Worm (Caenorhabditis elegans): ENCODE data around the gene Y54G11A.9.
"Not testable (repeated sequence)": the region's sequence is repeated elsewhere in the genome, so short reads cannot be mapped to it uniquely, and the experiment has no call there.

Y54G11A.9 gene

DNA sequence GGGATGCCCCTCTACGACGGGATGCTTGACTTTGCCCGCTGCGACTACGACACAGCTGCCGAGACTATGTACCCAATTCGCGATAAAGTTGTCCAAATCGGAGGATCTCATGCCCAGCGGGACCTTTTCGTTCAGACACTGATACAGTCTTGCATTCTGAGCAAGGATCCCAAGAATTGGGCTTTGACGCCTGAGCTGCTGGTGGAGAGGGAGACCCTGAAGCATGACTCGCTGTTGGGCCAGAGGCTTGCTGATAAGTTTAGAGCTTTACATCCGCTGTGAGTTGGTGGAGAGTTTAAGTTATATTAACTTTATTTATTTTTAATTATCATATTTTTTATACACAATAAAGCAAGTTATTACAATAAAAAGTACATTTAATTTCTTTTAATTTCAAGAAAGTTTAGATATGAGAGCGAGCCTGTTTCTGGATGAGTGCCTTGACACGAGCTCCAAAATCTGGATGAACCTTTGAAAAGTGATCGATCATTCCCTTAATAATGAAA, 46.9 kb downstream of the Y54G11A.9 start (continued):
- TF ChIP-seq mel-28 (tag; optimal IDR thresholded peaks at IDR 0.05; ENCODE audit: borderline replicate concordance) (no peak), ets-4 (GFP tag; optimal IDR thresholded peaks at IDR 0.05) (no peak), zfh-2 (GFP tag; conservative IDR thresholded peaks at IDR 0.05) (peak; percentile 36; the same call in 1 of the 2 replicates)

DNA sequence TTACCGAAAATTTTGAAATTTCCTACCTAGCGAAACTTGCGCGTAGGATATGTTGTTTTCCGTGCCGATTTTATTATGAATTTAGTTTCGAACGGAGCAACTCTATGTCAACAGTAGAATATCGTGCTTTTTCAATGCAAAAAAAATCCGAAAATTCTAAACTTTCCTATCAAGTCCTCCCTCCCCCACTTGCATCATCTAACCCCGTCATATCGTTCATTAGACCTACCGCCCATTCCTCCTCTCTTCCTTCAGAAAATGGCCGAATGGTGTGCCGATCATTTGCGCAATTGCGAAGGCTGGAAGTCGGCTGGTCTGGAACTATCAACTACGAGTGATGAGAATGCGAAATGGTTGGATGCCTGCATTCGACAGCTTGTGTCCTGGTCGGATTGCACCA, 49.2 kb downstream of the Y54G11A.9 start, which contains the start of gene Y54G11A.7:
Y54G11A.7 (plus strand) TSS at position 256 of the 400 bp plus-strand sequence.
- not testable (repeated sequence) for TF ChIP-seq mel-28 (tag; optimal IDR thresholded peaks at IDR 0.05; ENCODE audit: borderline replicate concordance); bed-2 (GFP tag; IDR thresholded peaks at IDR 0.05); unc-130 (GFP tag; optimal IDR thresholded peaks at IDR 0.05)

DNA sequence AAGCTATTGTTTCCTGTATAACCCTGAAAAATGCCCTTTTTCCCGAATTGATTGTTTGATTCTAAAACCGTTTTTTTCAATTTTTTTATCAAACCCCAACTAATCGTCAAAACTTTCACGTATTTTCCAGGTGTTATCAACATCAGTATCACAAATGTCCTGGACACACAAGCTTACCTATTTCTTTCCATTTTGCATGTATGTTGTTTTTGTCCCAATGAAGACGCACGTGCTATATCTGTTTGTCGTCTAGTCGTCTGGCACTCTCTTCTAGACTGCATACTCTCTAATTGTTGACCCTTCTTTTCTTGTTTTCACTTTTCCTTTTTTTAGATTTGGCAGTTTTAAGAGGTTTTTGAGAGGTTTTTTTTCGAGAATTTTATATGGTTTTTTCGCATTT, 49.9 kb downstream of the Y54G11A.9 start:
- TF ChIP-seq hmg-1.2 (GFP tag; IDR thresholded peaks at IDR 0.05): peak; percentile 73; the same call in 1 of the 2 replicates
- no peak for TF ChIP-seq F52B5.7 (tag; optimal IDR thresholded peaks at IDR 0.05)
- TF ChIP-seq Y79H2A.3 (GFP tag; conservative IDR thresholded peaks at IDR 0.05): no peak
- TF ChIP-seq Y95B8A.8 (GFP tag; IDR thresholded peaks at IDR 0.05): no peak
- no peak for TF ChIP-seq attf-3 (GFP tag; conservative IDR thresholded peaks at IDR 0.05)
- no peak for TF ChIP-seq nfya-2 (GFP tag; IDR thresholded peaks at IDR 0.05)
- TF ChIP-seq Y53G8AR.9 (GFP tag; conservative IDR thresholded peaks at IDR 0.05): no peak
- TF ChIP-seq sptf-2 (GFP tag; optimal IDR thresholded peaks at IDR 0.05): no peak
- no peak for TF ChIP-seq repo-1 (tag; optimal IDR thresholded peaks at IDR 0.05)
- TF ChIP-seq lsy-27 (tag; optimal IDR thresholded peaks at IDR 0.05; ENCODE audit: borderline replicate concordance, insufficient read depth): no peak
- TF ChIP-seq egl-44 (GFP tag; IDR thresholded peaks at IDR 0.05): no peak
- no peak for TF ChIP-seq snpc-3.4 (tag; optimal IDR thresholded peaks at IDR 0.05)
- no peak for TF ChIP-seq K11D2.4 (GFP tag; IDR thresholded peaks at IDR 0.05)
- TF ChIP-seq tbp1 (GFP tag; optimal IDR thresholded peaks at IDR 0.05): no peak
- no peak for TF ChIP-seq hmg-20 (GFP tag; IDR thresholded peaks at IDR 0.05)
- no peak for TF ChIP-seq snpc-4 (GFP tag; optimal IDR thresholded peaks at IDR 0.05)
- peak in 2 of 4 experiments; percentile 20 to 35 for TF ChIP-seq snpc-4 (tag; optimal IDR thresholded peaks at IDR 0.05)
- peak; percentile 76 for TF ChIP-seq nhr-80 (tag; optimal IDR thresholded peaks at IDR 0.05)
- TF ChIP-seq gei-17 (GFP tag; optimal IDR thresholded peaks at IDR 0.05): no peak
- TF ChIP-seq F57A8.1 (GFP tag; optimal IDR thresholded peaks at IDR 0.05): no peak
- TF ChIP-seq dpl-1 (GFP tag; optimal IDR thresholded peaks at IDR 0.05): no peak
- TF ChIP-seq pbrm-1 (GFP tag; IDR thresholded peaks at IDR 0.05): no peak
- peak; percentile 34 for TF ChIP-seq pha-4 (tag; optimal IDR thresholded peaks at IDR 0.05)
- peak; percentile 5 for TF ChIP-seq ZK185.1 (tag; optimal IDR thresholded peaks at IDR 0.05; ENCODE audit: poor library complexity, severe bottlenecking)
- TF ChIP-seq sea-2 (GFP tag; IDR thresholded peaks at IDR 0.05): no peak
- TF ChIP-seq ama-1 (optimal IDR thresholded peaks at IDR 0.05): no peak
- TF ChIP-seq ama-1 (GFP tag; optimal IDR thresholded peaks at IDR 0.05): no peak
- TF ChIP-seq nhr-90 (tag; optimal IDR thresholded peaks at IDR 0.05): no peak
- TF ChIP-seq egl-18 (GFP tag; IDR thresholded peaks at IDR 0.05): no peak
- TF ChIP-seq snpc-1.3 (tag; optimal IDR thresholded peaks at IDR 0.05; ENCODE audit: insufficient read depth): no peak
- no peak for TF ChIP-seq nhr-179 (tag; optimal IDR thresholded peaks at IDR 0.05)
- TF ChIP-seq T07F8.4 (tag; optimal IDR thresholded peaks at IDR 0.05): no peak
- TF ChIP-seq rcor-1 (GFP tag; IDR thresholded peaks at IDR 0.05): no peak
- TF ChIP-seq him-1 (tag; optimal IDR thresholded peaks at IDR 0.05): no peak
- TF ChIP-seq zim-3 (tag; optimal IDR thresholded peaks at IDR 0.05): no peak
- no peak for TF ChIP-seq ztf-26 (tag; optimal IDR thresholded peaks at IDR 0.05)
- TF ChIP-seq lin-40 (tag; optimal IDR thresholded peaks at IDR 0.05): peak; percentile 51
- TF ChIP-seq nfyb-1 (GFP tag; IDR thresholded peaks at IDR 0.05): no peak
- TF ChIP-seq B0336.3 (GFP tag; IDR thresholded peaks at IDR 0.05): no peak
- TF ChIP-seq somi-1 (GFP tag; optimal IDR thresholded peaks at IDR 0.05): no peak
